Worm (Caenorhabditis elegans) whole organism, mixed stage, embryonic: Measurements from ENCODE around the gene C16C8.21.

ENCODE experiments used
- nhr-12 ChIP-seq: fragments of 150-350 bp; optimal IDR thresholded peaks from 2 replicates; lab custom pipeline; 2014; ENCODE audit warnings: missing biosample characterization, missing genetic modification characterization
- nhr-2 ChIP-seq: fragments of 150-350 bp; optimal IDR thresholded peaks from 2 replicates; lab custom pipeline; 2014; ENCODE audit warnings: missing biosample characterization, missing genetic modification characterization

DNA sequence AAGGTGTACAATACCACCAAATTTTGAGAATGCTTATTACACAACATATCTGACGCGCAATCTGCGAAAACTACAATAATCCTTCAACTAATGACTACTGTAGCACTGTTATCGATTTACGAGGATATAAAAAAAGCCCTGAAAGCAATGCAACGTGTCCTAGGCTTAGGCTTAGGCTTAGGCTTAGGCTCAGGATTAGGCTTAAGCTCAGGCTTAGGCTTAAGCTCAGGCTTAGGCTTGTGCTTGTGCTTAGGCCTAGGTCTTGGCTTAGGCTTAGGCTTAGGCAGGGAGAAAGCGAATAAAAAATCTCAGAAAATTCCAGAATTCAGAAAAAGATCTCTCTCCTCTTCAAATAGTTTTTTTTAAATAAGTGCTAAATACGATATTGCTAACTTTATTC lies 11.2 kb downstream of the C16C8.21 start:
- TF ChIP-seq nhr-12 (tag; lab: Kevin White, UChicago) (no peak), nhr-2 (tag; lab: Kevin White, UChicago) (no peak)
